Worm (Caenorhabditis elegans) whole organism, L2 larva: ENCODE data around the gene M02B7.7.

Experiments
- R02D3.7 ChIP-seq: fragments of 150-350 bp; optimal IDR thresholded peaks from 2 replicates; lab custom pipeline; 2014; ENCODE audit warnings: missing biosample characterization, missing genetic modification characterization
- ZK546.5 ChIP-seq: sonication (generic microtip); optimal IDR thresholded peaks from 2 replicates; lab custom pipeline; 2017; ENCODE audit warnings: missing biosample characterization, missing genetic modification characterization
- ama-1 ChIP-seq: fragments of 150-350 bp; optimal IDR thresholded peaks from 2 replicates; lab custom pipeline; 2018; ENCODE audit warnings: inconsistent platforms
- ceh-82 ChIP-seq: fragments of 150-350 bp; optimal IDR thresholded peaks from 2 replicates; lab custom pipeline; 2014; ENCODE audit warnings: missing biosample characterization, missing genetic modification characterization
- dmd-4 ChIP-seq: sonication (generic microtip); optimal IDR thresholded peaks from 2 replicates; lab custom pipeline; 2017; ENCODE audit warnings: missing biosample characterization, missing genetic modification characterization
- egl-27 ChIP-seq: sonication (generic microtip); optimal IDR thresholded peaks from 3 replicates; lab custom pipeline; 2017; ENCODE audit warnings: missing biosample characterization, missing genetic modification reagents, missing genetic modification characterization
- elt-3 ChIP-seq: sonication (generic microtip); optimal IDR thresholded peaks from 2 replicates; lab custom pipeline; 2017; ENCODE audit warnings: missing biosample characterization, missing genetic modification characterization
- nhr-11 ChIP-seq: fragments of 150-350 bp; optimal IDR thresholded peaks from 2 replicates; lab custom pipeline; 2014; ENCODE audit warnings: missing biosample characterization, missing genetic modification characterization
- nhr-25 ChIP-seq: fragments of 150-350 bp; sonication (generic microtip); optimal IDR thresholded peaks from 3 replicates; lab custom pipeline; 2014; ENCODE audit warnings: missing biosample characterization, missing genetic modification characterization
- unc-39 ChIP-seq: fragments of 150-350 bp; optimal IDR thresholded peaks from 2 replicates; lab custom pipeline; 2014; ENCODE audit warnings: missing biosample characterization, missing genetic modification characterization
- unc-62 ChIP-seq: fragments of 150-350 bp; optimal IDR thresholded peaks from 2 replicates; lab custom pipeline; 2014; ENCODE audit warnings: missing biosample characterization, missing genetic modification reagents, missing genetic modification characterization
- zag-1 ChIP-seq: fragments of 150-350 bp; optimal IDR thresholded peaks from 2 replicates; lab custom pipeline; 2014; ENCODE audit warnings: missing biosample characterization, missing genetic modification characterization
- ztf-11 ChIP-seq: sonication (generic microtip); optimal IDR thresholded peaks from 2 replicates; lab custom pipeline; 2017; ENCODE audit warnings: missing biosample characterization, missing genetic modification characterization
- ztf-4 ChIP-seq: fragments of 150-350 bp; optimal IDR thresholded peaks from 2 replicates; lab custom pipeline; 2014; ENCODE audit warnings: missing biosample characterization, missing genetic modification characterization

- no peak for TF ChIP-seq egl-27
- no peak for TF ChIP-seq nhr-11 (tag; lab: Kevin White, UChicago)
- no peak for TF ChIP-seq unc-39 (tag; lab: Kevin White, UChicago)
- TF ChIP-seq ZK546.5 (tag; lab: Kevin White, UChicago): no peak
- TF ChIP-seq ama-1 (lab: Kevin White, UChicago): no peak
- no peak for TF ChIP-seq ztf-4 (tag; lab: Kevin White, UChicago)
- no peak for TF ChIP-seq dmd-4 (tag; lab: Kevin White, UChicago)
- TF ChIP-seq elt-3 (tag; lab: Kevin White, UChicago): no peak
- TF ChIP-seq unc-62 (GFP tag; lab: Kevin White, UChicago): no peak
- TF ChIP-seq ceh-82 (tag; lab: Kevin White, UChicago): no peak
- TF ChIP-seq zag-1 (tag; lab: Kevin White, UChicago): no peak
- no peak for TF ChIP-seq ztf-11 (tag; lab: Kevin White, UChicago)
- no peak for TF ChIP-seq R02D3.7 (tag; lab: Kevin White, UChicago)
- no peak for TF ChIP-seq nhr-25 (tag; lab: Kevin White, UChicago)
These were observed 47.2 kb downstream of the M02B7.7 start for ce11 chrIV:3759823-3760222.
